Worm (Caenorhabditis elegans) whole organism, L2 larva: Measurements from ENCODE around the gene gldi-3.

ENCODE experiments used
- C34F6.9 ChIP-seq: fragments of 150-350 bp; optimal IDR thresholded peaks from 2 replicates; lab custom pipeline; 2014; ENCODE audit warnings: missing biosample characterization, missing genetic modification characterization
- F13H6.1 ChIP-seq: sonication (generic microtip); optimal IDR thresholded peaks from 2 replicates; lab custom pipeline; 2016; ENCODE audit warnings: missing genetic modification characterization, missing compliant biosample characterization
- Y55F3AM.14 ChIP-seq: fragments of 200-800 bp; sonication (Bioruptor generic); optimal IDR thresholded peaks from 2 replicates; lab custom pipeline; 2018; ENCODE audit warnings: mild to moderate bottlenecking, missing genetic modification characterization, missing compliant biosample characterization
- ZK546.5 ChIP-seq: sonication (generic microtip); optimal IDR thresholded peaks from 2 replicates; lab custom pipeline; 2017; ENCODE audit warnings: missing biosample characterization, missing genetic modification characterization
- alr-1 ChIP-seq: fragments of 150-350 bp; optimal IDR thresholded peaks from 2 replicates; lab custom pipeline; 2014; ENCODE audit warnings: missing biosample characterization, missing genetic modification characterization
- blmp-1 ChIP-seq: sonication (generic microtip); optimal IDR thresholded peaks from 2 replicates; lab custom pipeline; 2017; ENCODE audit warnings: missing genetic modification characterization, mild to moderate bottlenecking, missing compliant biosample characterization, antibody characterized with exemption, moderate library complexity; ENCODE audit not compliant: insufficient read depth
- ceh-16 ChIP-seq: fragments of 150-350 bp; optimal IDR thresholded peaks from 2 replicates; lab custom pipeline; 2014; ENCODE audit warnings: missing biosample characterization, missing genetic modification characterization
- ceh-82 ChIP-seq: fragments of 150-350 bp; optimal IDR thresholded peaks from 2 replicates; lab custom pipeline; 2014; ENCODE audit warnings: missing biosample characterization, missing genetic modification characterization
- crh-2 ChIP-seq: sonication (generic microtip); optimal IDR thresholded peaks from 2 replicates; lab custom pipeline; 2017; ENCODE audit warnings: missing biosample characterization, missing genetic modification characterization
- elt-1 ChIP-seq: fragments of 150-350 bp; optimal IDR thresholded peaks from 2 replicates; lab custom pipeline; 2014; ENCODE audit warnings: missing biosample characterization, missing genetic modification characterization
- fos-1 ChIP-seq: fragments of 150-350 bp; optimal IDR thresholded peaks from 2 replicates; lab custom pipeline; 2014; ENCODE audit warnings: missing biosample characterization, missing genetic modification characterization
- gmeb-1 ChIP-seq: fragments of 150-350 bp; optimal IDR thresholded peaks from 2 replicates; lab custom pipeline; 2014; ENCODE audit warnings: missing biosample characterization, missing genetic modification characterization
- lin-11 ChIP-seq: fragments of 150-350 bp; sonication (generic microtip); optimal IDR thresholded peaks from 2 replicates; lab custom pipeline; 2014; ENCODE audit warnings: missing biosample characterization, missing genetic modification characterization, inconsistent platforms, mixed read lengths
- lin-13 ChIP-seq: fragments of 150-350 bp; optimal IDR thresholded peaks from 2 replicates; lab custom pipeline; 2014; ENCODE audit warnings: missing biosample characterization, missing genetic modification reagents, missing genetic modification characterization
- lin-39 ChIP-seq: fragments of 150-350 bp; optimal IDR thresholded peaks from 2 replicates; lab custom pipeline; 2014; ENCODE audit warnings: missing biosample characterization, missing genetic modification reagents, missing genetic modification characterization
- lsy-2 ChIP-seq, 2 experiments: fragments of 150-350 bp in 1 of 2; sonication (generic microtip) in 1 of 2; optimal IDR thresholded peaks; 2 replicates each; lab custom pipeline; 2014 to 2017; ENCODE audit warnings: missing biosample characterization in 2 of 2, missing genetic modification characterization in 2 of 2
- mab-5 ChIP-seq: fragments of 150-350 bp; optimal IDR thresholded peaks from 2 replicates; lab custom pipeline; 2014; ENCODE audit warnings: missing biosample characterization, missing genetic modification characterization
- mdl-1 ChIP-seq, 2 experiments: fragments of 150-350 bp in 1 of 2; sonication (generic microtip) in 1 of 2; optimal IDR thresholded peaks; 2 replicates each; lab custom pipeline; 2017; ENCODE audit warnings: missing biosample characterization in 2 of 2, missing genetic modification characterization in 2 of 2
- nhr-11 ChIP-seq: fragments of 150-350 bp; optimal IDR thresholded peaks from 2 replicates; lab custom pipeline; 2014; ENCODE audit warnings: missing biosample characterization, missing genetic modification characterization
- nhr-129 ChIP-seq: fragments of 150-350 bp; optimal IDR thresholded peaks from 2 replicates; lab custom pipeline; 2014; ENCODE audit warnings: missing biosample characterization, missing genetic modification characterization
- nhr-21 ChIP-seq: fragments of 150-350 bp; optimal IDR thresholded peaks from 2 replicates; lab custom pipeline; 2014; ENCODE audit warnings: missing biosample characterization, missing genetic modification characterization
- nhr-237 ChIP-seq: fragments of 150-350 bp; optimal IDR thresholded peaks from 2 replicates; lab custom pipeline; 2014; ENCODE audit warnings: missing biosample characterization, missing genetic modification characterization
- nhr-6 ChIP-seq: fragments of 150-350 bp; optimal IDR thresholded peaks from 2 replicates; lab custom pipeline; 2014; ENCODE audit warnings: missing biosample characterization, missing genetic modification characterization
- sem-4 ChIP-seq: fragments of 150-350 bp; optimal IDR thresholded peaks from 2 replicates; lab custom pipeline; 2014; ENCODE audit warnings: missing biosample characterization, missing genetic modification reagents, missing genetic modification characterization
- skn-1 ChIP-seq: sonication (generic microtip); optimal IDR thresholded peaks from 2 replicates; lab custom pipeline; 2017; ENCODE audit warnings: missing biosample characterization, missing genetic modification characterization
- sma-3 ChIP-seq: sonication (generic microtip); optimal IDR thresholded peaks from 2 replicates; lab custom pipeline; 2016; ENCODE audit warnings: missing genetic modification reagents, missing genetic modification characterization, missing compliant biosample characterization
- sma-9 ChIP-seq, 2 experiments: fragments of 150-350 bp in 1 of 2; sonication (generic microtip) in 1 of 2; optimal IDR thresholded peaks; 2 replicates each; lab custom pipeline; 2014 to 2016; ENCODE audit warnings: missing genetic modification characterization in 2 of 2, mild to moderate bottlenecking in 1 of 2, missing biosample characterization in 1 of 2, missing compliant biosample characterization in 1 of 2, missing genetic modification reagents in 1 of 2, moderate library complexity in 1 of 2
- snpc-4 ChIP-seq: fragments of 150-350 bp; optimal IDR thresholded peaks from 2 replicates; lab custom pipeline; 2014; ENCODE audit warnings: missing biosample characterization, missing genetic modification characterization
- unc-39 ChIP-seq: fragments of 150-350 bp; optimal IDR thresholded peaks from 2 replicates; lab custom pipeline; 2014; ENCODE audit warnings: missing biosample characterization, missing genetic modification characterization
- unc-55 ChIP-seq: fragments of 150-350 bp; sonication (generic microtip); optimal IDR thresholded peaks from 3 replicates; lab custom pipeline; 2014; ENCODE audit warnings: missing biosample characterization, missing genetic modification reagents, missing genetic modification characterization
- unc-62 ChIP-seq: fragments of 150-350 bp; optimal IDR thresholded peaks from 2 replicates; lab custom pipeline; 2014; ENCODE audit warnings: missing biosample characterization, missing genetic modification reagents, missing genetic modification characterization
- zag-1 ChIP-seq: fragments of 150-350 bp; optimal IDR thresholded peaks from 2 replicates; lab custom pipeline; 2014; ENCODE audit warnings: missing biosample characterization, missing genetic modification characterization
- ztf-1 ChIP-seq: fragments of 200-800 bp; sonication (Bioruptor generic); conservative IDR thresholded peaks from 2 replicates; pipeline ENCODE4 v1.3.6; 2022; ENCODE audit warnings: missing genetic modification characterization, missing compliant biosample characterization
- ztf-4 ChIP-seq: fragments of 150-350 bp; optimal IDR thresholded peaks from 2 replicates; lab custom pipeline; 2014; ENCODE audit warnings: missing biosample characterization, missing genetic modification characterization

gldi-3 gene

ce11 chrII:9280048-9280772, at the start of gene gldi-3:
gldi-3 (minus strand) TSS chrII:9280098.
- no peak for TF ChIP-seq skn-1 (tag; lab: Kevin White, UChicago)
- TF ChIP-seq ceh-16 (tag; lab: Kevin White, UChicago): no peak
- no peak for TF ChIP-seq sma-3 (GFP tag; lab: Kevin White, UChicago)
- no peak for TF ChIP-seq nhr-237
- TF ChIP-seq unc-62: no peak
- no peak for TF ChIP-seq F13H6.1 (tag; lab: Kevin White, UChicago)
- TF ChIP-seq C34F6.9 (tag; lab: Kevin White, UChicago): no peak
- no peak for TF ChIP-seq ztf-1 (GFP tag; lab: Robert Waterston, UW)
- TF ChIP-seq sma-9 (GFP tag; optimal IDR thresholded peaks at IDR 0.05; lab: Kevin White, UChicago): no peak
- no peak for TF ChIP-seq sma-9 (tag; optimal IDR thresholded peaks at IDR 0.05; lab: Kevin White, UChicago)
- no peak for TF ChIP-seq unc-39
- no peak for TF ChIP-seq unc-55 (GFP tag; lab: Kevin White, UChicago)
- TF ChIP-seq lsy-2 (tag; optimal IDR thresholded peaks at IDR 0.05; lab: Kevin White, UChicago): peak in 1 of 2 experiments; percentile 23
- TF ChIP-seq gmeb-1: no peak
- TF ChIP-seq snpc-4 (tag; lab: Kevin White, UChicago): no peak
- no peak for TF ChIP-seq ceh-82 (tag; lab: Kevin White, UChicago)
- no peak for TF ChIP-seq nhr-21 (tag; lab: Kevin White, UChicago)
- no peak for TF ChIP-seq mab-5 (tag; lab: Kevin White, UChicago)
- TF ChIP-seq alr-1: no peak
- TF ChIP-seq ztf-4 (tag; lab: Kevin White, UChicago): peak; percentile 16
- no peak for TF ChIP-seq blmp-1 (tag; lab: Kevin White, UChicago)
- no peak for TF ChIP-seq nhr-6
- TF ChIP-seq Y55F3AM.14 (GFP tag; lab: Kevin White, UChicago): no peak
- no peak for TF ChIP-seq sem-4
- peak; percentile 48 for TF ChIP-seq fos-1 (tag; lab: Kevin White, UChicago)

DNA sequence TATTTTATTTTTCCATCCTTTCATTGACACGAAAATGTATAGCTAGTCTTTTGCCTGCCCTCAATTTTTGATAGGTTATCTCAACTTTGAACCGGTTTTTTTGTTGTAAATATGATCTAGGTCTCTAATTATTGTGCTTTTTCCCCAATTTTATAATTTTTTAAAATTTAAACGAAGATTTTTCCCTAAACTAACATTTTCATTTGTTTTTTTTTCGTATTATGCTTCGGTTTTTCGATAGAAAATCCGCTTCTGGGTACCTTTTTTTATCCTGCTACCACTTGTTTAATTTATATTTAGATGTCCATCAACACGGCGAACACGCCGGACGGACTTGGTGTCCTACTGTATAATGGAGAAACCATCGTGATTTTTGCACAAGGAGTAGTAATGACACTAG, 49.6 kb upstream of the gldi-3 start, which contains the start of gene wbp-2:
Gene wbp-2 (plus strand): TSS at position 301 of the 400 bp plus-strand sequence.
- TF ChIP-seq F13H6.1 (tag; lab: Kevin White, UChicago): no peak
- TF ChIP-seq nhr-129 (tag; lab: Kevin White, UChicago): no peak
- TF ChIP-seq mab-5 (tag; lab: Kevin White, UChicago): no peak
- TF ChIP-seq sma-3 (GFP tag; lab: Kevin White, UChicago): no peak
- no peak for TF ChIP-seq lsy-2 (tag; optimal IDR thresholded peaks at IDR 0.05; lab: Kevin White, UChicago)
- no peak for TF ChIP-seq nhr-6
- no peak for TF ChIP-seq unc-39
- no peak for TF ChIP-seq ceh-82 (tag; lab: Kevin White, UChicago)
- no peak for TF ChIP-seq nhr-21 (tag; lab: Kevin White, UChicago)
- TF ChIP-seq lin-11: no peak
- no peak for TF ChIP-seq lin-39 (tag; lab: Kevin White, UChicago)

DNA sequence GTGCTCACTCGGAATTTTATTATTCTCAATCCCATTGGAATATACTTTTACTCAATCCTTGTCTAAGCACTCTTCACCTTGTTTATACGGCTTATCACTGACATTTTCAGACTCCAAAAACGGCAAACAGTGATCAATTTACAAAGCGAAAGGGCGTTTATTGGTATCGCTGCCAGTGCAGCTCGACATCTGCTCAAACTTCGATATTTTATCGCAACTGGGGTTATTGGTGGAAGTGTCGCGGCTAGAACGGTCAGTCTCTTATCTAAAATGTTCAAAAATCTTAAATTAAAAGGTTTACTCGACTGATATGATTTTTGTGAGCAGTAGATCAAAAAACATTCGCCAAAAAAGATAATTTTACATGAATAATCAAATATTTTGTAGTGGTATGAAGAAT, 45.7 kb upstream of the gldi-3 start:
- TF ChIP-seq fos-1 (tag; lab: Kevin White, UChicago) (peak; percentile 70), zag-1 (no peak)
- TF ChIP-seq, all 48 proteins: peak for 1

DNA sequence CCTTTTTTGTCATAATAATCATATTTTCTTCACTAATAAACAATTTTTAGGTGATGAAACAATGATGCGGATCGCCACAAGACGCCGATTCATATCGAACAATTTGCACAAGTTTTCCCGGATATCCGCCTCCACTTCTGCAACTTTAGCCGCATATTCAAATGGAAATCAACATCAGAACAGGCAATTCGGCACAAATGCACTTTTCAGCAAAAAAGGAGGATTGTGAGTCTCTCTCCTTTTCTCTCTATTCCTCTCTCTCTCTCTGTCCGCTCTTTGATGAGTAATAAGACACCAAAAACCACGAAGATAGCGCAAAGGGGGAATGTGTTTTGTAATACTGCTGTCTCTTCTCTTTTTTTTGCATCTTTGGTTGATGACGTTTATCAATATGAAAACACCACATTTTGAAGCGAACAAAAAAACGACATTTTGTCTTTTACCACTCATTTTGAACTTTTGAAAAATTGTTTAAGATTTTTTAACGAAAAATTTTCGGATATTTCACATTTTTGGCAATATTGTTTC, 45.0 kb upstream of the gldi-3 start, which contains the start of gene eat-3:
Gene eat-3 (plus strand): TSS at position 51 of the 528 bp plus-strand sequence.
- TF ChIP-seq elt-1 (no peak), lsy-2 (tag; optimal IDR thresholded peaks at IDR 0.05; lab: Kevin White, UChicago) (peak in 1 of 2 experiments; percentile 45), zag-1 (peak; percentile 51), fos-1 (tag; lab: Kevin White, UChicago) (peak; percentile 84), sma-9 (GFP tag; optimal IDR thresholded peaks at IDR 0.05; lab: Kevin White, UChicago) (peak; percentile 72), sma-9 (tag; optimal IDR thresholded peaks at IDR 0.05; lab: Kevin White, UChicago) (no peak), lin-13 (GFP tag; lab: Kevin White, UChicago) (no peak), ZK546.5 (tag; lab: Kevin White, UChicago) (no peak), nhr-11 (tag; lab: Kevin White, UChicago) (no peak), sem-4 (peak; percentile 10), crh-2 (tag; lab: Kevin White, UChicago) (peak; percentile 12), nhr-129 (tag; lab: Kevin White, UChicago) (peak; percentile 29), mdl-1 (tag; optimal IDR thresholded peaks at IDR 0.05; lab: Kevin White, UChicago) (peak in 1 of 2 experiments; percentile 19), C34F6.9 (tag; lab: Kevin White, UChicago) (peak; percentile 46), unc-55 (GFP tag; lab: Kevin White, UChicago) (peak; percentile 86)
- TF ChIP-seq, all 48 proteins: peak for 10
